Worm (Caenorhabditis elegans) whole organism, midembryonic: ENCODE results near the gene T25B9.12.

Experiments used
- flt-1 ChIP-seq: fragments of 200-800 bp; sonication (Bioruptor generic); IDR thresholded peaks from 2 replicates; pipeline ENCODE4 v1.3.6; 2022; ENCODE audit warnings: missing genetic modification characterization, missing compliant biosample characterization
- klf-2 ChIP-seq: fragments of 200-800 bp; sonication (Bioruptor generic); conservative IDR thresholded peaks from 2 replicates; pipeline ENCODE4 v1.3.6; 2022; ENCODE audit warnings: missing genetic modification reagents, missing genetic modification characterization, missing compliant biosample characterization
- ref-1 ChIP-seq: fragments of 200-800 bp; sonication (Bioruptor generic); conservative IDR thresholded peaks from 2 replicates; pipeline ENCODE4 v1.3.6; 2022; ENCODE audit warnings: missing genetic modification reagents, missing genetic modification characterization, missing compliant biosample characterization
- tab-1 ChIP-seq: fragments of 200-800 bp; sonication (Bioruptor generic); IDR thresholded peaks from 2 replicates; pipeline ENCODE4 v1.3.6; 2022; ENCODE audit warnings: missing genetic modification characterization, missing compliant biosample characterization

ce11 chrIV:10777076-10777475 is 11.9 kb downstream of the T25B9.12 start:
- TF ChIP-seq tab-1 (no peak), flt-1 (GFP tag; lab: Robert Waterston, UW) (no peak), ref-1 (GFP tag; lab: Robert Waterston, UW) (no peak), klf-2 (GFP tag; lab: Robert Waterston, UW) (no peak)
